Worm (Caenorhabditis elegans) whole organism, midembryonic: ENCODE data around the gene F43H9.3.

ENCODE experiments used
- med-1 ChIP-seq: sonication (generic microtip); optimal IDR thresholded peaks from 2 replicates; lab custom pipeline; 2017; ENCODE audit warnings: missing genetic modification characterization, mild to moderate bottlenecking, missing compliant biosample characterization, antibody characterized with exemption, missing genetic modification reagents; ENCODE audit not compliant: insufficient read depth
- ztf-23 ChIP-seq: fragments of 200-800 bp; sonication (Bioruptor generic); IDR thresholded peaks from 2 replicates; pipeline ENCODE4 v1.3.6; 2022; ENCODE audit warnings: missing genetic modification reagents, missing genetic modification characterization, missing compliant biosample characterization

ce11 chrV:8073162-8073561, 48.4 kb upstream of the F43H9.3 start:
- TF ChIP-seq med-1 (GFP tag; lab: Kevin White, UChicago) (no peak), ztf-23 (GFP tag; lab: Robert Waterston, UW) (no peak)
